Worm (Caenorhabditis elegans): ENCODE measurements around the gene C02B10.3.
"Not testable (repeated sequence)": the region's sequence is repeated elsewhere in the genome, so short reads cannot be mapped to it uniquely, and the experiment has no call there.

Gene C02B10.3

DNA sequence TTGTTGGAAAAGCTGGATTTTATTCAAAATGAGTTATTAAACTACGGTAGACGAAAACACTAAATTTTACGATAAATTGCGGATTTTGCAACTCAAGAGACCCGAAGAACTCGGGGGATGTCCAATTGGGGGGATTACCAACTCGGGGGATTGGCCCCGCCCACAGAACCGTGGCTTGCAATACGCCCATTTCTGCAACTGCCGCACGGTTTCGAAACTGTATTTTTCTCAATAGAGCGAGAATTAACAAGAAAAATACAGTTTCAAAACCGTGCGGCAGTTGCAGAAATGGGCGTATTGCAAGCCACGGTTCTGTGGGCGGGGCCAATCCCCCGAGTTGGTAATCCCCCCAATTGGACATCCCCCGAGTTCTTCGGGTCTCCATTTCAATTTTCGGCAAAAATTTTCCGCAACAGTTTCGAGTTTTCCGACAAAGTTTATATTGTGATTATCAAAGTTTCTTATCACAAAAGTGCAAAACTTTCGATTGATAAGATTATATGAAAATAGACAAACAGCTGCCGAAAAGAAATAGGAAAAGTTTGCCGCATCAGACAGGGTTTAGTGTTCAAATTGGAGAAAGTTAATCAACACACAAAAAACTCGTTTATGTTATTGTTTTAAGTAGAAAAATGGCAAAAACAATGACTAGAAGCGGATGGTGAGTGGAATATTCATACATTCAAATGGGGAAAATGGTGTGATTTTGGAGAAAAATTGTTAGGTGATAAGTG, 13.1 kb downstream of the C02B10.3 start:
- TF ChIP-seq blmp-1 (tag; optimal IDR thresholded peaks at IDR 0.05; ENCODE audit: insufficient read depth) = peak; percentile 75
- TF ChIP-seq skn-1 (tag; optimal IDR thresholded peaks at IDR 0.05) = peak; percentile 32
- TF ChIP-seq nhr-25 (tag; optimal IDR thresholded peaks at IDR 0.05) = peak; percentile 51
- TF ChIP-seq sma-3 (GFP tag; optimal IDR thresholded peaks at IDR 0.05) = peak; percentile 28
- peak; percentile 11 for TF ChIP-seq crh-2 (tag; optimal IDR thresholded peaks at IDR 0.05)
- TF ChIP-seq lsy-2 (tag; optimal IDR thresholded peaks at IDR 0.05) = peak in 1 of 2 experiments; percentile 82
- TF ChIP-seq sma-9 (GFP tag; optimal IDR thresholded peaks at IDR 0.05) = peak; percentile 59
- TF ChIP-seq sma-9 (tag; optimal IDR thresholded peaks at IDR 0.05) = not testable (repeated sequence)
- peak; percentile 6 for TF ChIP-seq C34F6.9 (tag; optimal IDR thresholded peaks at IDR 0.05)
- peak; percentile 58 for TF ChIP-seq fos-1 (tag; optimal IDR thresholded peaks at IDR 0.05)
- TF ChIP-seq F13H6.1 (tag; optimal IDR thresholded peaks at IDR 0.05) = peak; percentile 23

DNA sequence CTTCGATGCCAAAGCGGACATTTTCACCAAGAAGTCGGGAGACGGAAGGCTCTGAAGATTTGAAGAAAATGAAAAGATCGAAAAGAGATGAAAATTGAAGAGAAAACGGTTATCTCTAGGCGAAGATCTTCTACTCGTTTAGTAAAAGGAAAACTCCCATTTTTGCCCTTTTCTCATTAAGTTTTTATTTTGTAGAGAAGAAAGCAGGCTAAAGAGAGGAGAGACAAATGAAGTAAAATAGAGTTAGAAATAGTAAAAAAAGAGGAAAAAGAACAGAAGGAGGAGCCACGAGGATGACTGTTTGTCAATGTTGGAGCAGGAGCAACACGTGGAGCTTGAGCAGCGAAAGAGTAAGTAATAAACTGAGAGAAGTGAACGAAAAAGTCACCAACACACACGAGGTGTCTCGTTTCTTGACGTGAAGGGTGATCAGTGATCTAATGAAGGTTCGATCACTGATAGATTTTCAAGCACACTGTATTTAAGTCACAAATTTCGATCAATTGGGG, 14.2 kb downstream of the C02B10.3 start, which contains the start of gene ivd-1:
ivd-1 (minus strand) TSS at position 51 of the 509 bp plus-strand sequence.
- peak; percentile 28 for TF ChIP-seq F13H6.1 (tag; optimal IDR thresholded peaks at IDR 0.05)
- no peak for TF ChIP-seq unc-39 (tag; optimal IDR thresholded peaks at IDR 0.05)
- peak; percentile 29 for TF ChIP-seq C34F6.9 (tag; optimal IDR thresholded peaks at IDR 0.05)
- TF ChIP-seq ceh-16 (tag; optimal IDR thresholded peaks at IDR 0.05) = no peak
- peak; percentile 34 for TF ChIP-seq sma-9 (GFP tag; optimal IDR thresholded peaks at IDR 0.05)
- no peak for TF ChIP-seq sma-9 (tag; optimal IDR thresholded peaks at IDR 0.05)
- no peak for TF ChIP-seq dmd-4 (tag; optimal IDR thresholded peaks at IDR 0.05)
- no peak for TF ChIP-seq lin-11 (tag; optimal IDR thresholded peaks at IDR 0.05)
- TF ChIP-seq nhr-10 (tag; optimal IDR thresholded peaks at IDR 0.05) = no peak
- peak; percentile 23 for TF ChIP-seq blmp-1 (tag; optimal IDR thresholded peaks at IDR 0.05; ENCODE audit: insufficient read depth)
- peak; percentile 57 for TF ChIP-seq fos-1 (tag; optimal IDR thresholded peaks at IDR 0.05)
- TF ChIP-seq Y55F3AM.14 (GFP tag; optimal IDR thresholded peaks at IDR 0.05) = no peak
- peak; percentile 69 for TF ChIP-seq nhr-129 (tag; optimal IDR thresholded peaks at IDR 0.05)
- TF ChIP-seq unc-55 (GFP tag; optimal IDR thresholded peaks at IDR 0.05) = no peak
- TF ChIP-seq mdl-1 (tag; optimal IDR thresholded peaks at IDR 0.05) = peak in 1 of 2 experiments; percentile 58
- TF ChIP-seq lsy-2 (tag; optimal IDR thresholded peaks at IDR 0.05) = peak in 1 of 2 experiments; percentile 25
- TF ChIP-seq egl-27 (tag; optimal IDR thresholded peaks at IDR 0.05) = no peak
- TF ChIP-seq peb-1 (tag; optimal IDR thresholded peaks at IDR 0.05) = no peak

DNA sequence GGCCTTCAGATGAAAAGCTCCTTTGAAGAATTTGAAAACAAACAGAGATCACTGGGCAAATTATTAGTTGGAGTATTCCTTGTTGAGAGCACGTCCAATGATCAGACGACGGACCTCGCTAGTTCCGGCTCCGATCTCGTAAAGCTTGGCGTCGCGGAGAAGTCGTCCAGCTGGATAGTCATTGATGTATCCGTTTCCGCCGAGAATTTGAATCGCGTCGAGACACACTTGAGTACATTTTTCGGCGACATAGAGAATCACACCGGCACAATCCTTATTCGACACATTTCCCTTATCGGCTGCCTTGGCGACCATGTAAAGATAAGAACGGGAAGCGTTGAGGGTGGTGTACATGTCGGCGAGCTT, 16.1 kb downstream of the C02B10.3 start:
- no peak for TF ChIP-seq alr-1 (tag; optimal IDR thresholded peaks at IDR 0.05)
- peak; percentile 18 for TF ChIP-seq sma-9 (GFP tag; optimal IDR thresholded peaks at IDR 0.05)
- no peak for TF ChIP-seq sma-9 (tag; optimal IDR thresholded peaks at IDR 0.05)

DNA sequence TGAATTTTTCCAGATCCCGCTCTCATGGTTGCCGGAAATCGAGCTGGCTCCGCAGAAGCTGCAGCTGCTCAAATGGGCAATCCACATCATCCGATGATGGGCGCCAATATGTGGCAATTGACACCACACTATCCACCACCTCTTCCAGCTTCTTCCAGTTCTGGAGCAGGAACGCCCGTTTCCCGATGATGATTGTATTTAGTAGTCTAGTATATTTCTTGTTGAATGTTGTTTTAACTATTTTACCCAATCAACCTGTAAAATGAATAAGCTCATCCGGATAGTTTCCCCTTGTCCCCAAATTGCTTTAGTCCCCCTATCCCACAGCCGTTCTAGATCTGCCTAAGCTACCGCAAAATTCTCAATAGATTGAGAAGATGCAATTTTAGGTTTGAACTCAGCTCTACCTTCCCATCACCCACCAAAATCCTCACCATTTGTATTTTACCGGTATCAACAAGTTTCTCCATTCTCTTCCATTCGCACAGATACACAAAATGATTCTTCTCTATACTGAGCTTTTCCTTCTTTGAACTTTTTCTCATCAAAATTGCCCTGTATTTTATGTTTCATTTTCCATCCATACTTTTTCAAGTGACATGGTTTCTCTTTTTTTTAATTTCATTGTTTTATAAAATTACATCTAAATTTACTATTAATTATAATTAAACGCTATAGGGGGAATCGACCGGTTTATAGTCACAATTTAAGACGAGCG, 16.7 kb downstream of the C02B10.3 start:
- TF ChIP-seq elt-1 (tag; optimal IDR thresholded peaks at IDR 0.05) (no peak), sem-4 (tag; optimal IDR thresholded peaks at IDR 0.05) (no peak), unc-39 (tag; optimal IDR thresholded peaks at IDR 0.05) (no peak), mab-5 (tag; optimal IDR thresholded peaks at IDR 0.05) (no peak), skn-1 (tag; optimal IDR thresholded peaks at IDR 0.05) (no peak), Y55F3AM.14 (GFP tag; optimal IDR thresholded peaks at IDR 0.05) (peak; percentile 16), nhr-237 (tag; optimal IDR thresholded peaks at IDR 0.05) (no peak), zag-1 (tag; optimal IDR thresholded peaks at IDR 0.05) (no peak), nhr-21 (tag; optimal IDR thresholded peaks at IDR 0.05) (no peak), F13H6.1 (tag; optimal IDR thresholded peaks at IDR 0.05) (peak; percentile 9), blmp-1 (tag; optimal IDR thresholded peaks at IDR 0.05; ENCODE audit: insufficient read depth) (no peak), nhr-10 (tag; optimal IDR thresholded peaks at IDR 0.05) (no peak), lin-11 (tag; optimal IDR thresholded peaks at IDR 0.05) (no peak)

DNA sequence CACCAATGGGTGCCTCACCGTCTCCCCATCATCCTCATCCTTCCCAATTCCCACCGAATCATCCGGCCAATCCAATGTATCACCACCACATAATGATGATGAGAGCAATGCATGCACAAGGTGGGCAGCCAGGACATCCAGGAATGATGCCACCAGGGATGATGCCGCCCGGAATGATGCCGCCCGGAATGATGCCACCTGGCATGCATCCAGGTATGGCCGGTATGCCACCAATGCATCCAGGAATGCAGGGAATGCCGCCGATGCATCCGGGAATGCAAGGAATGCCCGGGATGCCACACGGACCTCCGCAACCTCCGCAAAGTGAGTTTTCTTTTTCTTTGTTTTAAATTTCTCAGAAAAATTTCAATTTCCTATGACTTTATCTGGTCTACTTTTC, 17.3 kb downstream of the C02B10.3 start:
- peak; percentile 9 for TF ChIP-seq Y55F3AM.14 (GFP tag; optimal IDR thresholded peaks at IDR 0.05)
- no peak for TF ChIP-seq unc-39 (tag; optimal IDR thresholded peaks at IDR 0.05)
- no peak for TF ChIP-seq ztf-4 (tag; optimal IDR thresholded peaks at IDR 0.05)

Measured in whole organism, L2 larva.